Worm (Caenorhabditis elegans) whole organism, L1 larva: ENCODE data around the gene R02D5.6.

Source experiments
- alr-1 ChIP-seq: fragments of 200-800 bp; sonication (Bioruptor generic); optimal IDR thresholded peaks from 2 replicates; lab custom pipeline; 2018; ENCODE audit warnings: borderline replicate concordance, mild to moderate bottlenecking, missing genetic modification characterization, missing compliant biosample characterization
- aly-2 ChIP-seq: fragments of 150-350 bp; optimal IDR thresholded peaks from 2 replicates; lab custom pipeline; 2014; ENCODE audit warnings: missing biosample characterization, missing genetic modification characterization
- ama-1 ChIP-seq: fragments of 150-350 bp; optimal IDR thresholded peaks from 2 replicates; lab custom pipeline; 2014
- blmp-1 ChIP-seq: fragments of 150-350 bp; optimal IDR thresholded peaks from 2 replicates; lab custom pipeline; 2014; ENCODE audit warnings: missing biosample characterization, missing genetic modification characterization
- ceh-63 ChIP-seq: fragments of 200-800 bp; sonication (Bioruptor generic); optimal IDR thresholded peaks from 2 replicates; lab custom pipeline; 2018; ENCODE audit warnings: mild to moderate bottlenecking, missing genetic modification characterization, missing compliant biosample characterization
- ceh-90 ChIP-seq: sonication (generic microtip); optimal IDR thresholded peaks from 2 replicates; lab custom pipeline; 2016; ENCODE audit warnings: missing genetic modification characterization, missing compliant biosample characterization
- ces-1 ChIP-seq: fragments of 150-350 bp; optimal IDR thresholded peaks from 2 replicates; lab custom pipeline; 2014; ENCODE audit warnings: missing biosample characterization, missing genetic modification reagents, missing genetic modification characterization
- dpl-1 ChIP-seq, 3 experiments: fragments of 150-350 bp in 2 of 3; sonication (generic microtip) in 1 of 3; optimal IDR thresholded peaks; 2 replicates each; lab custom pipeline; 2014 to 2017; ENCODE audit warnings: missing biosample characterization in 3 of 3, missing genetic modification characterization in 3 of 3, missing genetic modification reagents in 3 of 3
- efl-1 ChIP-seq, 4 experiments: fragments of 150-350 bp; optimal IDR thresholded peaks in 3 of 4; peaks in 1 of 4; 1 replicate in 1 of 4; 2 replicates in 3 of 4; lab custom pipeline; 2014; ENCODE audit warnings: missing biosample characterization in 2 of 4, missing genetic modification characterization in 2 of 4, missing genetic modification reagents in 2 of 4
- egl-27 ChIP-seq, 2 experiments: fragments of 150-350 bp in 1 of 2; sonication (generic microtip); optimal IDR thresholded peaks; 3 replicates each; lab custom pipeline; 2017 to 2018; ENCODE audit warnings: missing biosample characterization in 2 of 2, missing genetic modification characterization in 2 of 2, missing genetic modification reagents in 2 of 2
- elt-2 ChIP-seq: sonication (generic microtip); optimal IDR thresholded peaks from 2 replicates; lab custom pipeline; 2016; ENCODE audit warnings: missing genetic modification characterization, mild to moderate bottlenecking, inconsistent platforms, missing compliant biosample characterization, missing genetic modification reagents
- fkh-4 ChIP-seq: sonication (generic microtip); optimal IDR thresholded peaks from 2 replicates; lab custom pipeline; 2016; ENCODE audit warnings: missing compliant biosample characterization, missing genetic modification characterization, borderline replicate concordance
- grh-1 ChIP-seq: fragments of 200-800 bp; sonication (Bioruptor generic); IDR thresholded peaks from 2 replicates; pipeline ENCODE4 v1.3.6; 2022; ENCODE audit warnings: missing genetic modification reagents, missing genetic modification characterization, missing compliant biosample characterization
- hlh-4 ChIP-seq: sonication (generic microtip); optimal IDR thresholded peaks from 2 replicates; lab custom pipeline; 2016; ENCODE audit warnings: mild to moderate bottlenecking, missing genetic modification characterization, missing compliant biosample characterization
- irx-1 ChIP-seq: sonication (generic microtip); optimal IDR thresholded peaks from 2 replicates; lab custom pipeline; 2016; ENCODE audit warnings: missing genetic modification characterization, missing compliant biosample characterization
- isw-1 ChIP-seq: fragments of 200-800 bp; sonication (Bioruptor generic); IDR thresholded peaks from 2 replicates; pipeline ENCODE4 v1.3.6; 2022; ENCODE audit warnings: missing genetic modification characterization, missing compliant biosample characterization
- jun-1 ChIP-seq: fragments of 150-350 bp; optimal IDR thresholded peaks from 2 replicates; lab custom pipeline; 2014; ENCODE audit warnings: missing biosample characterization, missing genetic modification reagents, missing genetic modification characterization
- lin-35 ChIP-seq, 2 experiments: fragments of 150-350 bp; optimal IDR thresholded peaks; 2 replicates each; lab custom pipeline; 2014; ENCODE audit warnings: missing biosample characterization in 2 of 2, missing genetic modification characterization in 2 of 2, missing genetic modification reagents in 2 of 2
- lin-39 ChIP-seq: fragments of 150-350 bp; optimal IDR thresholded peaks from 2 replicates; lab custom pipeline; 2014; ENCODE audit warnings: missing biosample characterization, missing genetic modification reagents, missing genetic modification characterization
- lir-3 ChIP-seq: sonication (generic microtip); optimal IDR thresholded peaks from 2 replicates; lab custom pipeline; 2016; ENCODE audit warnings: mild to moderate bottlenecking, missing genetic modification characterization, moderate library complexity, missing compliant biosample characterization; ENCODE audit not compliant: poor library complexity
- lsy-2 ChIP-seq, 2 experiments: fragments of 150-350 bp; optimal IDR thresholded peaks; 2 replicates each; lab custom pipeline; 2014; ENCODE audit warnings: missing biosample characterization in 2 of 2, missing genetic modification characterization in 2 of 2
- mab-9 ChIP-seq: fragments of 200-800 bp; sonication (Bioruptor generic); IDR thresholded peaks from 2 replicates; pipeline ENCODE4 v1.3.6; 2022; ENCODE audit warnings: missing genetic modification reagents, missing genetic modification characterization, missing compliant biosample characterization
- mdl-1 ChIP-seq, 2 experiments: fragments of 150-350 bp; optimal IDR thresholded peaks; 2 replicates each; lab custom pipeline; 2014 to 2017; ENCODE audit warnings: missing biosample characterization in 2 of 2, missing genetic modification characterization in 2 of 2, inconsistent platforms in 1 of 2
- mef-2 ChIP-seq: fragments of 150-350 bp; optimal IDR thresholded peaks from 2 replicates; lab custom pipeline; 2014; ENCODE audit warnings: missing biosample characterization, missing genetic modification characterization
- nhr-12 ChIP-seq: sonication (generic microtip); optimal IDR thresholded peaks from 2 replicates; lab custom pipeline; 2017; ENCODE audit warnings: missing biosample characterization, missing genetic modification characterization
- nhr-28 ChIP-seq: fragments of 150-350 bp; optimal IDR thresholded peaks from 2 replicates; lab custom pipeline; 2014; ENCODE audit warnings: missing biosample characterization, missing genetic modification characterization
- nhr-76 ChIP-seq: sonication (generic microtip); optimal IDR thresholded peaks from 2 replicates; lab custom pipeline; 2017; ENCODE audit warnings: missing biosample characterization, missing genetic modification characterization
- nhr-90 ChIP-seq: sonication (generic microtip); optimal IDR thresholded peaks from 2 replicates; lab custom pipeline; 2016; ENCODE audit warnings: mild to moderate bottlenecking, missing genetic modification characterization, missing compliant biosample characterization; ENCODE audit not compliant: poor library complexity
- pqm-1 ChIP-seq: sonication (generic microtip); optimal IDR thresholded peaks from 3 replicates; lab custom pipeline; 2017; ENCODE audit warnings: missing biosample characterization, missing genetic modification characterization
- rnt-1 ChIP-seq: sonication (generic microtip); optimal IDR thresholded peaks from 2 replicates; lab custom pipeline; 2016; ENCODE audit warnings: mild to moderate bottlenecking, missing genetic modification characterization, moderate library complexity, missing compliant biosample characterization
- snpc-4 ChIP-seq: fragments of 150-350 bp; optimal IDR thresholded peaks from 2 replicates; lab custom pipeline; 2014; ENCODE audit warnings: missing biosample characterization, missing genetic modification characterization
- snu-23 ChIP-seq: sonication (generic microtip); optimal IDR thresholded peaks from 2 replicates; lab custom pipeline; 2016; ENCODE audit warnings: missing genetic modification characterization, missing compliant biosample characterization
- sox-4 ChIP-seq: sonication (generic microtip); optimal IDR thresholded peaks from 2 replicates; lab custom pipeline; 2016; ENCODE audit warnings: missing genetic modification characterization, missing compliant biosample characterization
- swsn-7 ChIP-seq: sonication (generic microtip); optimal IDR thresholded peaks from 2 replicates; lab custom pipeline; 2016; ENCODE audit warnings: missing genetic modification characterization, missing compliant biosample characterization
- tbx-2 ChIP-seq: sonication (generic microtip); optimal IDR thresholded peaks from 2 replicates; lab custom pipeline; 2016; ENCODE audit warnings: missing genetic modification characterization, missing compliant biosample characterization
- tlp-1 ChIP-seq: fragments of 150-350 bp; optimal IDR thresholded peaks from 2 replicates; lab custom pipeline; 2014; ENCODE audit warnings: missing biosample characterization, missing genetic modification characterization
- unc-130 ChIP-seq: fragments of 150-350 bp; optimal IDR thresholded peaks from 2 replicates; lab custom pipeline; 2017; ENCODE audit warnings: missing biosample characterization, missing genetic modification characterization, inconsistent platforms
- unc-30 ChIP-seq: sonication (generic microtip); optimal IDR thresholded peaks from 2 replicates; lab custom pipeline; 2017; ENCODE audit warnings: missing biosample characterization, missing genetic modification characterization
- unc-98 ChIP-seq: fragments of 200-800 bp; sonication (Bioruptor generic); IDR thresholded peaks from 2 replicates; pipeline ENCODE4 v1.3.6; 2022; ENCODE audit warnings: missing genetic modification characterization, missing compliant biosample characterization
- xbp-1 ChIP-seq: sonication (generic microtip); optimal IDR thresholded peaks from 2 replicates; lab custom pipeline; 2016; ENCODE audit warnings: missing genetic modification characterization, missing compliant biosample characterization
- ztf-4 ChIP-seq: fragments of 150-350 bp; optimal IDR thresholded peaks from 2 replicates; lab custom pipeline; 2014; ENCODE audit warnings: missing biosample characterization, missing genetic modification characterization

Gene R02D5.6

DNA sequence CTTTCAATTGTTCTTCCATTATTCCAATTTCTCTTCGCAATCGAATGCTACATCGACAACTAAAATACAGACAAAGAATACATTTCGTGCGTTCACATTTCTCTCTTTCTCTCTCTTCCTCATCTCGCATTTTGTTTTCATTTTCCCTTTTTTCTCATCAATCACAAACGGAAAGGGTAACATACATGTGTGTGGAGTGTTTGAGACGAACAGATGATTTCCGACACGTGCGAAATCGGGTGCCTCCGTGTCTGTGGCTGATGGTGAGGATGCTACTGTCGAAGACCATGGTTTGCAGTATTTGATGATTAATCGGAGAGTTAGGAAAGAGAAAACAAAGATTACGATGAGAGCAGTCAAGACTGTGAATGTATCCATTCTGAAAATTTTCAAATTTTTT lies 7.2 kb downstream of the R02D5.6 start, which contains the start of gene R02D5.9 (continued):
- TF ChIP-seq ces-1: no peak
- no peak for TF ChIP-seq dpl-1 (GFP tag; optimal IDR thresholded peaks at IDR 0.05; lab: Kevin White, UChicago)
- TF ChIP-seq xbp-1 (tag; lab: Kevin White, UChicago): no peak
- no peak for TF ChIP-seq snpc-4 (tag; lab: Kevin White, UChicago)
- peak; percentile 6 for TF ChIP-seq unc-130 (tag; lab: Kevin White, UChicago)
- TF ChIP-seq elt-2 (tag; lab: Kevin White, UChicago): no peak
- TF ChIP-seq efl-1 (optimal IDR thresholded peaks at IDR 0.05; lab: Kevin White, UChicago): peak; percentile 4 to 9
- TF ChIP-seq efl-1 (GFP tag; optimal IDR thresholded peaks at IDR 0.05 in 1 of 2; lab: Kevin White, UChicago): peak in 1 of 2 experiments; percentile 4
- TF ChIP-seq aly-2 (tag; lab: Kevin White, UChicago): no peak
- no peak for TF ChIP-seq hlh-4
- no peak for TF ChIP-seq nhr-90 (tag; lab: Kevin White, UChicago)
- TF ChIP-seq rnt-1 (tag; lab: Kevin White, UChicago): no peak

DNA sequence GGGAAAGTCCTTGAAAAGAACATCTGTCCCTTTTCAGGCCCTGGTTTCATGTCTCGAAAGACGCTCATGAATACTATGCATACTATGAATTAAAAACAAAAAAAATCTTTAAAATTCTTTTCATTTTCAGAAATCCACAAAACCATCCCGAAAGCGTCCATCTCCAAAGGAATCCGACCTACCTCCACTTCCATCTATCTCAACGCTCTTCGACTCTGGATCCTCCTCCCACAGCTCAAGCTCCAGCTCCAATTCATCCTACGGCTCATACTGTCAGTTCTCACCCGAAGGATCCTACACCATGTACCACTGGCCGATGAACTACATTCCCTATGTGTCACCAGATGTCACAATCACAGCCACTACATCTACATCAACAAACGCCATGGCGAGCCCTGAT lies 9.4 kb downstream of the R02D5.6 start:
- TF ChIP-seq nhr-12 (tag; lab: Kevin White, UChicago): no peak
- no peak for TF ChIP-seq grh-1
- no peak for TF ChIP-seq ztf-4 (tag; lab: Kevin White, UChicago)
- no peak for TF ChIP-seq lsy-2 (tag; optimal IDR thresholded peaks at IDR 0.05; lab: Kevin White, UChicago)
- TF ChIP-seq sox-4 (tag; lab: Kevin White, UChicago): no peak
- no peak for TF ChIP-seq alr-1
- TF ChIP-seq blmp-1 (tag; lab: Kevin White, UChicago): no peak
- no peak for TF ChIP-seq egl-27 (tag; optimal IDR thresholded peaks at IDR 0.05; lab: Kevin White, UChicago)
- no peak for TF ChIP-seq nhr-90 (tag; lab: Kevin White, UChicago)
- TF ChIP-seq lir-3 (tag; lab: Kevin White, UChicago): no peak
- no peak for TF ChIP-seq dpl-1 (GFP tag; optimal IDR thresholded peaks at IDR 0.05; lab: Kevin White, UChicago)
- no peak for TF ChIP-seq swsn-7 (tag; lab: Kevin White, UChicago)
- TF ChIP-seq unc-98 (GFP tag; lab: Robert Waterston, UW): no peak
- no peak for TF ChIP-seq fkh-4 (tag; lab: Kevin White, UChicago)
- no peak for TF ChIP-seq ceh-63 (GFP tag; lab: Kevin White, UChicago)
- TF ChIP-seq mab-9 (GFP tag; lab: Robert Waterston, UW): no peak
- TF ChIP-seq ceh-90: no peak

DNA sequence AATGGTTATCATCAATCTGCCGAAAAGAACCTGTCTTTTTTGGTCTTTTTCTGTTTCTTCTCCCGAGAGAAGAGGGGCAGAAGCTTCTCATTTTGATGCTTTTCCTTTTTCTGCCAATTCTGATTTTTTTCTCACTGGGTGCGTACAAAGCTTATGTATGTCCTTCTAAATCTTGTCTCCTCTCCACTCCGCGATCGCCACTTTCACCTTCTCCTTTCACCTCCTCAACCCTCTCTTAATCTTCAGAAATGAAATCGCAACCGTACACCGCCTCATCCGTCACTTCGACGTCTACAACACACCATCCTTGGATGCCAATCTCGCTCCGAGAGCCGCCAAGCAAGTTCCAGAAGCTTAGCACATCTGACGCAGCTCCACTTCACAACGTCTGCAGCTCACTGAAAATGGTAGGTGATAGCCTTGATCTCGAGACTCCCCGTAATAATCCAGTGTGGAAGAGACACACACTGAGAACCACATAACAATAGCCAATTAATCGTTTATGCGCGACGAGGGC lies 9.8 kb downstream of the R02D5.6 start, which contains the start of gene R02D5.1:
Gene R02D5.1, plus strand, starts transcription at position 245 of the 517 bp plus-strand sequence.
- TF ChIP-seq blmp-1 (tag; lab: Kevin White, UChicago) (peak; percentile 99), snu-23 (GFP tag; lab: Kevin White, UChicago) (no peak), snpc-4 (tag; lab: Kevin White, UChicago) (no peak), efl-1 (optimal IDR thresholded peaks at IDR 0.05; lab: Kevin White, UChicago) (no peak), efl-1 (GFP tag; optimal IDR thresholded peaks at IDR 0.05 in 1 of 2; lab: Kevin White, UChicago) (no peak), mef-2 (no peak), isw-1 (GFP tag; lab: Robert Waterston, UW) (no peak), aly-2 (tag; lab: Kevin White, UChicago) (no peak), irx-1 (tag; lab: Kevin White, UChicago) (no peak)

DNA sequence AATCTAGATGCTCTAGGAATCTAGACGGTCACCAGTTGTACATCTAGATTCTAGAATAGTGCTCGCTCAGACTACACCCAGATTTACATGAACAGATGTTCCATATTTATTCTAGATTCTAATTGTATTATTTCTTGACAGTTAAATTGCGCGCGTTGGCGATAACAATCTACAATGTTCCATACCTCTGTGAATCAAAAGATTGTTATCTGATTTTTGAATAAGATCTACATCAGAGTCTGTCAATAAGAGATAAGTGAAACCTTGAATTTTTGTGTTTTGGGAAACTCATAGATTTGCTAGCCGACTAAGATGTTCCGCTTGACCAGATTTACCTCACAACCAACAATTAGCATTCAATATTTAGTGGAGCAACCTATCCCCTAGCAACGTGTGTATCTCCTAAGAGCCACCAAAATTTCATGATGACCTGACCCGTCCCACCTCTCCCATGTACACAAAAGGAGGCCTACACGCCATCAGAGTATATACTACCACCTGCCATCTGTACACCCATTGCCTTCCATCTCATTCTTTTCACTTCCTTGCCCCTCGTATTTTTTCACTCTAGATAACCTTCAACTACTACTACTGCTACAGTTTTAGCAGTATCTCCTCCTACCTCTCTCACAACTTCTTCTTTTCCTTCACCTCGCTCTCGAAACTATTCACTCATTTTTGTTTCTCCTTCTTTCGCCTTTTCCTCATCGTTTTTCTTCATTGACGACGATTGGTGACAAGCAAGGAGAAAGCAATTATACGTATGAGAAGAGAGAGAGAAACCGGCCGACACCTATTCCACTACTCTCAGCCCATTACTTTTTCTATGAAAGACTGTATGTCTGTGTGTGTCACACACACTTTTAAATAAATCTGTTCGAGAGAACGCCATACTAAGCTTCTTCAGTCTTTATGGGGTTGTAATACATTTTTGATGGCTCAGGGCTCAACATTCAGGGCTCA lies 10.9 kb downstream of the R02D5.6 start:
- TF ChIP-seq tlp-1: peak; percentile 89
- no peak for TF ChIP-seq isw-1 (GFP tag; lab: Robert Waterston, UW)
- no peak for TF ChIP-seq snpc-4 (tag; lab: Kevin White, UChicago)
- no peak for TF ChIP-seq mdl-1 (tag; optimal IDR thresholded peaks at IDR 0.05; lab: Kevin White, UChicago)
- TF ChIP-seq jun-1 (tag; lab: Kevin White, UChicago): no peak
- no peak for TF ChIP-seq pqm-1 (tag; lab: Kevin White, UChicago)
- no peak for TF ChIP-seq xbp-1 (tag; lab: Kevin White, UChicago)
- no peak for TF ChIP-seq ztf-4 (tag; lab: Kevin White, UChicago)
- no peak for TF ChIP-seq lin-35 (GFP tag; optimal IDR thresholded peaks at IDR 0.05; lab: Kevin White, UChicago)
- no peak for TF ChIP-seq lir-3 (tag; lab: Kevin White, UChicago)
- TF ChIP-seq lin-39 (tag; lab: Kevin White, UChicago): peak; percentile 18
- TF ChIP-seq nhr-76 (tag; lab: Kevin White, UChicago): no peak
- no peak for TF ChIP-seq unc-30
- TF ChIP-seq mab-9 (GFP tag; lab: Robert Waterston, UW): no peak
- no peak for TF ChIP-seq ama-1 (lab: Kevin White, UChicago)
- no peak for TF ChIP-seq ceh-63 (GFP tag; lab: Kevin White, UChicago)
- TF ChIP-seq hlh-4: no peak
- no peak for TF ChIP-seq elt-2 (tag; lab: Kevin White, UChicago)
- no peak for TF ChIP-seq unc-130 (tag; lab: Kevin White, UChicago)
- no peak for TF ChIP-seq egl-27 (tag; optimal IDR thresholded peaks at IDR 0.05; lab: Kevin White, UChicago)
- no peak for TF ChIP-seq tbx-2 (tag; lab: Kevin White, UChicago)
- TF ChIP-seq nhr-28 (tag; lab: Kevin White, UChicago): no peak
- TF ChIP-seq ceh-90: no peak
